Worm (Caenorhabditis elegans) whole organism, L4 larva: ENCODE results near the gene F54D5.24.
A peak's percentile ranks its signal among the peaks of the same experiment; 100 is the strongest.

Experiments
- F26F4.8 ChIP-seq: fragments of 200-800 bp; sonication (Bioruptor generic); conservative IDR thresholded peaks from 2 replicates; pipeline ENCODE4 v1.3.6; 2022; ENCODE audit warnings: missing genetic modification characterization, missing compliant biosample characterization
- F37D6.2 ChIP-seq: sonication (generic microtip); optimal IDR thresholded peaks from 2 replicates; lab custom pipeline; 2016; ENCODE audit warnings: mild to moderate bottlenecking, missing genetic modification characterization, missing compliant biosample characterization
- F49E8.2 ChIP-seq: sonication (generic microtip); optimal IDR thresholded peaks from 2 replicates; lab custom pipeline; 2016; ENCODE audit warnings: missing compliant biosample characterization, mild to moderate bottlenecking, missing genetic modification characterization, borderline replicate concordance
- T26A8.4 ChIP-seq: fragments of 200-800 bp; sonication (Bioruptor generic); IDR thresholded peaks from 2 replicates; pipeline ENCODE4 v1.3.6; 2022; ENCODE audit warnings: missing genetic modification characterization, missing compliant biosample characterization
- Y75B8A.6 ChIP-seq: fragments of 200-800 bp; sonication (Bioruptor generic); IDR thresholded peaks from 2 replicates; pipeline ENCODE4 v1.3.6; 2022; ENCODE audit warnings: missing genetic modification reagents, missing genetic modification characterization, missing compliant biosample characterization
- aly-2 ChIP-seq: sonication (generic microtip); optimal IDR thresholded peaks from 2 replicates; lab custom pipeline; 2018; ENCODE audit warnings: missing biosample characterization, missing genetic modification characterization
- ceh-32 ChIP-seq: sonication (generic microtip); optimal IDR thresholded peaks from 2 replicates; lab custom pipeline; 2016; ENCODE audit warnings: mild to moderate bottlenecking, missing genetic modification characterization, missing compliant biosample characterization; ENCODE audit not compliant: poor library complexity
- ceh-44 ChIP-seq: fragments of 200-800 bp; sonication (Bioruptor generic); IDR thresholded peaks from 2 replicates; pipeline ENCODE4 v1.3.6; 2022; ENCODE audit warnings: missing genetic modification reagents, missing genetic modification characterization, missing compliant biosample characterization
- ceh-62 ChIP-seq: sonication (generic microtip); optimal IDR thresholded peaks from 2 replicates; lab custom pipeline; 2017; ENCODE audit warnings: missing biosample characterization, missing genetic modification characterization
- daf-12 ChIP-seq: fragments of 150-350 bp; optimal IDR thresholded peaks from 2 replicates; lab custom pipeline; 2014; ENCODE audit warnings: missing biosample characterization, missing genetic modification reagents, missing genetic modification characterization
- dmd-6 ChIP-seq: fragments of 200-800 bp; sonication (Bioruptor generic); IDR thresholded peaks from 2 replicates; pipeline ENCODE4 v1.3.6; 2022; ENCODE audit warnings: missing genetic modification reagents, missing genetic modification characterization, missing compliant biosample characterization
- dpl-1 ChIP-seq: fragments of 150-350 bp; optimal IDR thresholded peaks from 2 replicates; lab custom pipeline; 2014; ENCODE audit warnings: missing biosample characterization, missing genetic modification reagents, missing genetic modification characterization
- duxl-1 ChIP-seq: sonication (generic microtip); optimal IDR thresholded peaks from 2 replicates; lab custom pipeline; 2016; ENCODE audit warnings: mild to moderate bottlenecking, missing genetic modification characterization, moderate library complexity, missing compliant biosample characterization; ENCODE audit not compliant: poor library complexity
- dve-1 ChIP-seq: sonication (generic microtip); optimal IDR thresholded peaks from 2 replicates; lab custom pipeline; 2017; ENCODE audit warnings: antibody characterized with exemption, mild to moderate bottlenecking, missing genetic modification characterization, missing compliant biosample characterization; ENCODE audit not compliant: insufficient read depth
- fos-1 ChIP-seq: fragments of 150-350 bp; optimal IDR thresholded peaks from 2 replicates; lab custom pipeline; 2014; ENCODE audit warnings: missing biosample characterization, missing genetic modification characterization
- gei-8 ChIP-seq: fragments of 200-800 bp; sonication (Bioruptor generic); optimal IDR thresholded peaks from 2 replicates; lab custom pipeline; 2018; ENCODE audit warnings: mild to moderate bottlenecking, missing genetic modification characterization, missing compliant biosample characterization
- hlh-11 ChIP-seq: fragments of 200-800 bp; sonication (Bioruptor generic); optimal IDR thresholded peaks from 2 replicates; lab custom pipeline; 2018; ENCODE audit warnings: mild to moderate bottlenecking, missing genetic modification characterization, missing compliant biosample characterization
- hlh-30 ChIP-seq: sonication (generic microtip); optimal IDR thresholded peaks from 2 replicates; lab custom pipeline; 2017; ENCODE audit warnings: antibody characterized with exemption, mild to moderate bottlenecking, missing genetic modification characterization, missing compliant biosample characterization; ENCODE audit not compliant: insufficient read depth
- lin-29 ChIP-seq: fragments of 200-800 bp; sonication (Bioruptor generic); IDR thresholded peaks from 2 replicates; pipeline ENCODE4 v1.3.6; 2022; ENCODE audit warnings: missing genetic modification reagents, missing genetic modification characterization, missing compliant biosample characterization
- lin-38 ChIP-seq: fragments of 200-800 bp; sonication (Bioruptor generic); IDR thresholded peaks from 2 replicates; pipeline ENCODE4 v1.3.6; 2022; ENCODE audit warnings: missing genetic modification reagents, missing genetic modification characterization, missing compliant biosample characterization
- lin-39 ChIP-seq: fragments of 150-350 bp; optimal IDR thresholded peaks from 2 replicates; lab custom pipeline; 2014; ENCODE audit warnings: missing biosample characterization, missing genetic modification reagents, missing genetic modification characterization
- lsy-2 ChIP-seq, 2 experiments: fragments of 150-350 bp in 1 of 2; sonication (generic microtip) in 1 of 2; optimal IDR thresholded peaks; 2 replicates each; lab custom pipeline; 2014 to 2017; ENCODE audit warnings: missing biosample characterization in 2 of 2, missing genetic modification characterization in 2 of 2
- madf-9 ChIP-seq: fragments of 200-800 bp; sonication (Bioruptor generic); conservative IDR thresholded peaks from 2 replicates; pipeline ENCODE4 v1.3.6; 2022; ENCODE audit warnings: missing genetic modification reagents, missing genetic modification characterization, missing compliant biosample characterization
- nhr-102 ChIP-seq: sonication (generic microtip); optimal IDR thresholded peaks from 2 replicates; lab custom pipeline; 2016; ENCODE audit warnings: mild to moderate bottlenecking, missing genetic modification characterization, moderate library complexity, missing compliant biosample characterization
- nhr-237 ChIP-seq: sonication (generic microtip); optimal IDR thresholded peaks from 2 replicates; lab custom pipeline; 2017; ENCODE audit warnings: missing biosample characterization, missing genetic modification characterization
- nhr-25 ChIP-seq: sonication (generic microtip); optimal IDR thresholded peaks from 2 replicates; lab custom pipeline; 2017; ENCODE audit warnings: missing genetic modification characterization, mild to moderate bottlenecking, missing compliant biosample characterization, antibody characterized with exemption, moderate library complexity, borderline replicate concordance; ENCODE audit not compliant: insufficient read depth
- nhr-6 ChIP-seq: fragments of 150-350 bp; optimal IDR thresholded peaks from 2 replicates; lab custom pipeline; 2014; ENCODE audit warnings: missing biosample characterization, missing genetic modification characterization
- nhr-76 ChIP-seq: fragments of 150-350 bp; optimal IDR thresholded peaks from 2 replicates; lab custom pipeline; 2014; ENCODE audit warnings: missing biosample characterization, missing genetic modification characterization
- php-3 ChIP-seq: fragments of 200-800 bp; sonication (Bioruptor generic); IDR thresholded peaks from 2 replicates; pipeline ENCODE4 v1.3.6; 2022; ENCODE audit warnings: missing genetic modification reagents, missing genetic modification characterization, missing compliant biosample characterization
- pqm-1 ChIP-seq: sonication (generic microtip); optimal IDR thresholded peaks from 2 replicates; lab custom pipeline; 2017; ENCODE audit warnings: missing biosample characterization, missing genetic modification characterization
- saeg-2 ChIP-seq: fragments of 200-800 bp; sonication (Bioruptor generic); IDR thresholded peaks from 2 replicates; pipeline ENCODE4 v1.3.6; 2022; ENCODE audit warnings: missing genetic modification reagents, missing genetic modification characterization, missing compliant biosample characterization
- sdz-12 ChIP-seq: fragments of 200-800 bp; sonication (Bioruptor generic); optimal IDR thresholded peaks from 2 replicates; lab custom pipeline; 2018; ENCODE audit warnings: mild to moderate bottlenecking, missing genetic modification characterization, missing compliant biosample characterization
- set-16 ChIP-seq: fragments of 200-800 bp; sonication (Bioruptor generic); IDR thresholded peaks from 2 replicates; pipeline ENCODE4 v1.3.6; 2022; ENCODE audit warnings: missing genetic modification reagents, missing genetic modification characterization, missing compliant biosample characterization
- skn-1 ChIP-seq: fragments of 150-350 bp; optimal IDR thresholded peaks from 2 replicates; lab custom pipeline; 2014; ENCODE audit warnings: missing biosample characterization, missing genetic modification characterization
- snpc-1.2 ChIP-seq: fragments of 200-800 bp; sonication (Bioruptor generic); IDR thresholded peaks from 2 replicates; pipeline ENCODE4 v1.3.6; 2022; ENCODE audit warnings: missing genetic modification reagents, missing genetic modification characterization, missing compliant biosample characterization
- spr-1 ChIP-seq: sonication (generic microtip); optimal IDR thresholded peaks from 2 replicates; lab custom pipeline; 2016; ENCODE audit warnings: mild to moderate bottlenecking, missing genetic modification characterization, missing compliant biosample characterization
- unc-39 ChIP-seq: sonication (generic microtip); optimal IDR thresholded peaks from 2 replicates; lab custom pipeline; 2017; ENCODE audit warnings: missing biosample characterization, missing genetic modification characterization
- unc-62 ChIP-seq, 3 experiments: fragments of 150-350 bp in 1 of 3; sonication (generic microtip); optimal IDR thresholded peaks in 2 of 3; peaks in 1 of 3; 1 replicate in 1 of 3; 2 replicates in 2 of 3; lab custom pipeline; 2014 to 2017; ENCODE audit warnings: missing biosample characterization in 3 of 3, missing genetic modification characterization in 3 of 3, missing genetic modification reagents in 3 of 3, missing genotype in 1 of 3
- zag-1 ChIP-seq: fragments of 150-350 bp; optimal IDR thresholded peaks from 2 replicates; lab custom pipeline; 2014; ENCODE audit warnings: missing biosample characterization, missing genetic modification characterization
- zfp-3 ChIP-seq: fragments of 200-800 bp; sonication (Bioruptor generic); conservative IDR thresholded peaks from 2 replicates; pipeline ENCODE4 v1.3.6; 2022; ENCODE audit warnings: missing genetic modification reagents, missing genetic modification characterization, missing compliant biosample characterization
- zip-11 ChIP-seq: fragments of 200-800 bp; sonication (Bioruptor generic); IDR thresholded peaks from 2 replicates; pipeline ENCODE4 v1.3.6; 2022; ENCODE audit warnings: missing genetic modification characterization, missing compliant biosample characterization
- ztf-11 ChIP-seq: fragments of 150-350 bp; optimal IDR thresholded peaks from 2 replicates; lab custom pipeline; 2014; ENCODE audit warnings: missing biosample characterization, missing genetic modification characterization

The F54D5.24 gene

DNA sequence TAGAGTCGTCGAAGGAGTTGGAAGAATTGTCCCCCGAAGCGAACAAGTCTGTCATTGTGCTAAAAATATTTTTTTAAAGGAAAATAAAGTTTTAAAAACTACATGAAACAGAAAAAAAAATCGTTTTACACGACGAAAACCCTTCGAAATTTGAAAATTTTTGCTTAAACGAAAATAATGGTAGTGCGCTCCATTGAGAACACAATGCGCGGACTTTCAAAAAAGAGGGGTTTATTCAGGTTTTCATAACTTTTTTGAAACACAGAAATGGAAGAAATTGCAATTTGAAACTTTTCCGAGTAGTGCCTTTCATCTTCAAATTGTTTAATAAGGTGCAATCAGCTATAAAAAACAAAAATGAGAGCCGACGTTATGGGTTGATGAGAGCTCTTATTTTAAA lies 44.0 kb downstream of the F54D5.24 start, which contains the start of gene npp-5:
Gene npp-5, minus strand, starts transcription at position 59 of the 400 bp plus-strand sequence.
- peak; percentile 3 for TF ChIP-seq hlh-30 (tag; lab: Kevin White, UChicago)
- TF ChIP-seq nhr-6 (tag; lab: Kevin White, UChicago), result peak; percentile 41
- TF ChIP-seq php-3 (GFP tag; lab: Robert Waterston, UW), result no peak
- TF ChIP-seq nhr-76, result no peak
- TF ChIP-seq lin-38 (GFP tag; lab: Robert Waterston, UW), result peak; percentile 78
- TF ChIP-seq nhr-237 (tag; lab: Kevin White, UChicago), result no peak
- TF ChIP-seq gei-8 (GFP tag; lab: Kevin White, UChicago), result no peak
- TF ChIP-seq ceh-44 (GFP tag; lab: Robert Waterston, UW), result no peak
- TF ChIP-seq unc-62 (GFP tag; optimal IDR thresholded peaks at IDR 0.05 in 1 of 2; lab: Kevin White, UChicago), result no peak
- TF ChIP-seq unc-62 (tag; optimal IDR thresholded peaks at IDR 0.05; lab: Kevin White, UChicago), result no peak
- TF ChIP-seq skn-1 (tag; lab: Kevin White, UChicago), result no peak
- TF ChIP-seq nhr-102 (tag; lab: Kevin White, UChicago), result no peak
- TF ChIP-seq zag-1 (tag; lab: Kevin White, UChicago), result no peak
- no peak for TF ChIP-seq F49E8.2 (tag; lab: Kevin White, UChicago)
- TF ChIP-seq snpc-1.2 (GFP tag; lab: Robert Waterston, UW), result no peak
- TF ChIP-seq dpl-1 (GFP tag; lab: Kevin White, UChicago), result peak; percentile 85
- no peak for TF ChIP-seq spr-1 (tag; lab: Kevin White, UChicago)
- no peak for TF ChIP-seq lin-39
- TF ChIP-seq lsy-2 (tag; optimal IDR thresholded peaks at IDR 0.05; lab: Kevin White, UChicago), result peak in 1 of 2 experiments; percentile 20
- no peak for TF ChIP-seq F26F4.8 (GFP tag; lab: Robert Waterston, UW)
- TF ChIP-seq, all 104 proteins: peak for 5

DNA sequence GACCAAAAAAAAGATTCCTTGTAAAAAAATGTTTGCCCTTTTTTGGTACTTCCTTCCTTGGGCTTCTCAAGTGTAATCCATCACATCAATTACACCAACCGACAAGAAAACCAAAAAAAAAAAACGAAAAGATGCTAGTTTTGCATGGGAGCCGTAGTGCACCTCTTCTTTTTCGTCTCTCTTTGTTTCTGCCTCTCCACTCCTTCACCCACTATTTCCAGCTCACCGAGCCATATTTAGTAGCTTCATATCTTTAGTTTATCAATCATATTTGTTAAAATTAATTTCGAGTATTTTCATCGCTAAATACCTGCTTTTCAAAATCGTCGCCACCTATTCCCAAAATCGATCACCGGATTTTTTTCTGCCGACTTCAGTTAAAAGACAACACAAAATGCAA lies 45.0 kb downstream of the F54D5.24 start, which contains the start of gene F07A11.4:
Gene F07A11.4, plus strand, starts transcription at position 301 of the 400 bp plus-strand sequence.
- no peak for TF ChIP-seq Y75B8A.6
- no peak for TF ChIP-seq lin-38 (GFP tag; lab: Robert Waterston, UW)
- TF ChIP-seq hlh-30 (tag; lab: Kevin White, UChicago), result no peak
- TF ChIP-seq sdz-12 (GFP tag; lab: Kevin White, UChicago), result no peak
- no peak for TF ChIP-seq lin-29
- TF ChIP-seq ztf-11 (tag; lab: Kevin White, UChicago), result no peak
- TF ChIP-seq fos-1 (tag; lab: Kevin White, UChicago), result no peak
- TF ChIP-seq gei-8 (GFP tag; lab: Kevin White, UChicago), result no peak
- TF ChIP-seq php-3 (GFP tag; lab: Robert Waterston, UW), result no peak
- TF ChIP-seq, all 104 proteins: peak for 0

DNA sequence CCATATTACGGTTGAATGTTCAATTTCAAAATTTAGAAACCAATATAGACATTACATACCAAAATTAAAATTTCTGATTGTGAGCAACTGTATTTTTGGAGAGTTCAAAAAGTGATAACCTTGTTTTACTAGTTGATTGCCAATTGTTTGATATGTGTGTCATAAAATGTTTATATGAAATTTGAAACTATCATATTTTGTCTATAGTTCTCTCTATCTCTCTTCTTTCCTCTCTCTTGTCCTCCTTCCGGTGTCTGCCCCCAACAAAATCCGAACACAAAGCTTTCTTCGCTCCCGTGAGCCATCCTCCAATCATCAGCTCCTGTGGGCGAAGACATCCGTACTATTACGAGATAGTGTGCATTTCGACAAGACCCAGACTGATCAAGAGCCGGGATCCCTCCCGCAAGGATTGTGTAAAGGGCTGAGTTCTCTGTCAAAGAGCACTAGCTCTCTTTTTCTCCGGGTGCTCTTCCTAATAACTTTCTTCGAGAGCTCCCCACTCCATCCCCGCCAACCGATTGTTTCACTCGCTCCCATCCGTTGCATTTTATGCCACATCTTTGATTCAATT lies 46.7 kb downstream of the F54D5.24 start:
- no peak for TF ChIP-seq zfp-3 (GFP tag; lab: Robert Waterston, UW)
- peak; percentile 34 for TF ChIP-seq hlh-11
- no peak for TF ChIP-seq duxl-1
- TF ChIP-seq set-16 (GFP tag; lab: Robert Waterston, UW), result 0 out of 2 replicates have a peak, but pooled peaks have one; percentile 22
- no peak for TF ChIP-seq madf-9 (GFP tag; lab: Robert Waterston, UW)
- peak in 1 of 2 experiments; percentile 57 for TF ChIP-seq unc-62 (GFP tag; optimal IDR thresholded peaks at IDR 0.05 in 1 of 2; lab: Kevin White, UChicago)
- TF ChIP-seq unc-62 (tag; optimal IDR thresholded peaks at IDR 0.05; lab: Kevin White, UChicago), result no peak
- TF ChIP-seq, all 104 proteins: peak for 3

DNA sequence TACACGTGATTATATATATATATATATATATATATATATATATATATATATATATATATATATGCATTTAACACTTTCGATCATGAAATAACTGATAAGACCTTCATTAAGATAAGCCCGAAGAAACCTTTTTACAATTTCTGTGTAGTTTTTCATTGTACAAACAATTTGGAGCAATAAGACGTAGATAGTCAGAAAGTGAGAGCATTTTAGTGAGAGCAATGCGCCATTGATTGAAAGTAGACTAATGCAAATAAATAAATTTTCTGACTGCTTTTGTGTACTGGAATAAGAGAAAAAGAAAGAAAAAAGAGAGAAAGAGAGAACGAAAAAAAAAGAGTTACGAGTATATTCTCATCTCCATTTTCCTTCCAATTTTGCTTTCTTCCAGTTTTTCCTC lies 48.9 kb downstream of the F54D5.24 start:
- no peak for TF ChIP-seq lsy-2 (tag; optimal IDR thresholded peaks at IDR 0.05; lab: Kevin White, UChicago)
- peak; percentile 32 for TF ChIP-seq hlh-11
- no peak for TF ChIP-seq ceh-62 (tag; lab: Kevin White, UChicago)
- TF ChIP-seq Y75B8A.6, result no peak
- TF ChIP-seq saeg-2 (GFP tag; lab: Robert Waterston, UW), result no peak
- TF ChIP-seq aly-2, result no peak
- no peak for TF ChIP-seq nhr-25 (tag; lab: Kevin White, UChicago)
- no peak for TF ChIP-seq daf-12 (tag; lab: Kevin White, UChicago)
- no peak for TF ChIP-seq set-16 (GFP tag; lab: Robert Waterston, UW)
- TF ChIP-seq F37D6.2 (tag; lab: Kevin White, UChicago), result no peak
- no peak for TF ChIP-seq zip-11 (GFP tag; lab: Robert Waterston, UW)
- TF ChIP-seq T26A8.4 (GFP tag; lab: Robert Waterston, UW), result no peak
- TF ChIP-seq ceh-32, result no peak
- TF ChIP-seq pqm-1 (tag; lab: Kevin White, UChicago), result peak; percentile 85
- TF ChIP-seq dmd-6, result peak; percentile 49
- no peak for TF ChIP-seq nhr-102 (tag; lab: Kevin White, UChicago)
- no peak for TF ChIP-seq nhr-6 (tag; lab: Kevin White, UChicago)
- peak; percentile 66 for TF ChIP-seq dve-1
- TF ChIP-seq F49E8.2 (tag; lab: Kevin White, UChicago), result no peak
- no peak for TF ChIP-seq unc-39
